Worm (Caenorhabditis elegans) whole organism, L4 larva: ENCODE data around the gene F28C6.8.

Source experiments
- D1046.2 ChIP-seq: fragments of 200-800 bp; sonication (Bioruptor generic); IDR thresholded peaks from 2 replicates; pipeline ENCODE4 v1.3.6; 2022; ENCODE audit warnings: missing genetic modification characterization, missing compliant biosample characterization
- F37D6.2 ChIP-seq: sonication (generic microtip); optimal IDR thresholded peaks from 2 replicates; lab custom pipeline; 2016; ENCODE audit warnings: mild to moderate bottlenecking, missing genetic modification characterization, missing compliant biosample characterization
- R02D3.7 ChIP-seq: fragments of 150-350 bp; sonication (generic microtip); optimal IDR thresholded peaks from 3 replicates; lab custom pipeline; 2014; ENCODE audit warnings: missing biosample characterization, missing genetic modification characterization
- ZK337.2 ChIP-seq: fragments of 200-800 bp; sonication (Bioruptor generic); IDR thresholded peaks from 2 replicates; pipeline ENCODE4 v1.3.6; 2022; ENCODE audit warnings: missing genetic modification reagents, missing genetic modification characterization, missing compliant biosample characterization
- aha-1 ChIP-seq: fragments of 150-350 bp; peaks from one replicate; lab custom pipeline; 2014; ENCODE audit warnings: missing biosample characterization, missing genetic modification characterization
- aly-2 ChIP-seq: sonication (generic microtip); optimal IDR thresholded peaks from 2 replicates; lab custom pipeline; 2018; ENCODE audit warnings: missing biosample characterization, missing genetic modification characterization
- arid-1 ChIP-seq: fragments of 200-800 bp; sonication (Bioruptor generic); conservative IDR thresholded peaks from 2 replicates; pipeline ENCODE4 v1.3.6; 2022; ENCODE audit warnings: missing genetic modification reagents, missing genetic modification characterization, missing compliant biosample characterization
- ceh-62 ChIP-seq: sonication (generic microtip); optimal IDR thresholded peaks from 2 replicates; lab custom pipeline; 2017; ENCODE audit warnings: missing biosample characterization, missing genetic modification characterization
- ces-1 ChIP-seq: fragments of 150-350 bp; sonication (generic microtip); optimal IDR thresholded peaks from 4 replicates; lab custom pipeline; 2014; ENCODE audit warnings: missing biosample characterization, missing genetic modification reagents, missing genetic modification characterization
- daf-12 ChIP-seq: fragments of 150-350 bp; optimal IDR thresholded peaks from 2 replicates; lab custom pipeline; 2014; ENCODE audit warnings: missing biosample characterization, missing genetic modification reagents, missing genetic modification characterization
- daf-19 ChIP-seq: fragments of 200-800 bp; sonication (Bioruptor generic); conservative IDR thresholded peaks from 2 replicates; pipeline ENCODE4 v1.3.6; 2022; ENCODE audit warnings: missing genetic modification characterization, missing compliant biosample characterization
- dmd-6 ChIP-seq: fragments of 200-800 bp; sonication (Bioruptor generic); IDR thresholded peaks from 2 replicates; pipeline ENCODE4 v1.3.6; 2022; ENCODE audit warnings: missing genetic modification reagents, missing genetic modification characterization, missing compliant biosample characterization
- dmd-8 ChIP-seq: fragments of 200-800 bp; sonication (Bioruptor generic); IDR thresholded peaks from 2 replicates; pipeline ENCODE4 v1.3.6; 2022; ENCODE audit warnings: missing genetic modification characterization, missing compliant biosample characterization
- duxl-1 ChIP-seq: sonication (generic microtip); optimal IDR thresholded peaks from 2 replicates; lab custom pipeline; 2016; ENCODE audit warnings: mild to moderate bottlenecking, missing genetic modification characterization, moderate library complexity, missing compliant biosample characterization; ENCODE audit not compliant: poor library complexity
- dve-1 ChIP-seq: sonication (generic microtip); optimal IDR thresholded peaks from 2 replicates; lab custom pipeline; 2017; ENCODE audit warnings: antibody characterized with exemption, mild to moderate bottlenecking, missing genetic modification characterization, missing compliant biosample characterization; ENCODE audit not compliant: insufficient read depth
- fkh-10 ChIP-seq: fragments of 150-350 bp; optimal IDR thresholded peaks from 2 replicates; lab custom pipeline; 2014; ENCODE audit warnings: missing biosample characterization, missing genetic modification reagents, missing genetic modification characterization
- fos-1 ChIP-seq: fragments of 150-350 bp; optimal IDR thresholded peaks from 2 replicates; lab custom pipeline; 2014; ENCODE audit warnings: missing biosample characterization, missing genetic modification characterization
- hlh-11 ChIP-seq: fragments of 200-800 bp; sonication (Bioruptor generic); optimal IDR thresholded peaks from 2 replicates; lab custom pipeline; 2018; ENCODE audit warnings: mild to moderate bottlenecking, missing genetic modification characterization, missing compliant biosample characterization
- hlh-30 ChIP-seq: sonication (generic microtip); optimal IDR thresholded peaks from 2 replicates; lab custom pipeline; 2017; ENCODE audit warnings: antibody characterized with exemption, mild to moderate bottlenecking, missing genetic modification characterization, missing compliant biosample characterization; ENCODE audit not compliant: insufficient read depth
- jun-1 ChIP-seq: fragments of 150-350 bp; optimal IDR thresholded peaks from 2 replicates; lab custom pipeline; 2014; ENCODE audit warnings: missing biosample characterization, missing genetic modification reagents, missing genetic modification characterization
- lim-7 ChIP-seq: fragments of 200-800 bp; sonication (Bioruptor generic); IDR thresholded peaks from 2 replicates; pipeline ENCODE4 v1.3.6; 2022; ENCODE audit warnings: missing genetic modification characterization, missing compliant biosample characterization
- lin-13 ChIP-seq: fragments of 150-350 bp; optimal IDR thresholded peaks from 2 replicates; lab custom pipeline; 2014; ENCODE audit warnings: missing biosample characterization, missing genetic modification reagents, missing genetic modification characterization
- lin-15B ChIP-seq: fragments of 150-350 bp; sonication (generic microtip); optimal IDR thresholded peaks from 3 replicates; lab custom pipeline; 2014; ENCODE audit warnings: missing biosample characterization, missing genetic modification characterization
- lsy-2 ChIP-seq, 2 experiments: fragments of 150-350 bp in 1 of 2; sonication (generic microtip) in 1 of 2; optimal IDR thresholded peaks; 2 replicates each; lab custom pipeline; 2014 to 2017; ENCODE audit warnings: missing biosample characterization in 2 of 2, missing genetic modification characterization in 2 of 2
- madf-5 ChIP-seq, 2 experiments: fragments of 200-800 bp; sonication (Bioruptor generic); IDR thresholded peaks; 2 replicates each; pipeline ENCODE4 v1.3.6; 2022; ENCODE audit warnings: missing compliant biosample characterization in 2 of 2, missing genetic modification characterization in 2 of 2
- mdt-29 ChIP-seq: fragments of 200-800 bp; sonication (Bioruptor generic); IDR thresholded peaks from 2 replicates; pipeline ENCODE4 v1.3.6; 2022; ENCODE audit warnings: missing genetic modification reagents, missing genetic modification characterization, missing compliant biosample characterization
- mxl-3 ChIP-seq: fragments of 200-800 bp; sonication (Bioruptor generic); optimal IDR thresholded peaks from 2 replicates; lab custom pipeline; 2018; ENCODE audit warnings: mild to moderate bottlenecking, missing genetic modification characterization, missing compliant biosample characterization
- nhr-237 ChIP-seq: sonication (generic microtip); optimal IDR thresholded peaks from 2 replicates; lab custom pipeline; 2017; ENCODE audit warnings: missing biosample characterization, missing genetic modification characterization
- nhr-25 ChIP-seq: sonication (generic microtip); optimal IDR thresholded peaks from 2 replicates; lab custom pipeline; 2017; ENCODE audit warnings: missing genetic modification characterization, mild to moderate bottlenecking, missing compliant biosample characterization, antibody characterized with exemption, moderate library complexity, borderline replicate concordance; ENCODE audit not compliant: insufficient read depth
- nhr-28 ChIP-seq: fragments of 150-350 bp; optimal IDR thresholded peaks from 2 replicates; lab custom pipeline; 2014; ENCODE audit warnings: missing biosample characterization, missing genetic modification characterization
- php-3 ChIP-seq: fragments of 200-800 bp; sonication (Bioruptor generic); IDR thresholded peaks from 2 replicates; pipeline ENCODE4 v1.3.6; 2022; ENCODE audit warnings: missing genetic modification reagents, missing genetic modification characterization, missing compliant biosample characterization
- rbr-2 ChIP-seq: sonication (generic microtip); optimal IDR thresholded peaks from 2 replicates; lab custom pipeline; 2016; ENCODE audit warnings: missing genotype, missing genetic modification characterization, missing compliant biosample characterization
- saeg-2 ChIP-seq: fragments of 200-800 bp; sonication (Bioruptor generic); IDR thresholded peaks from 2 replicates; pipeline ENCODE4 v1.3.6; 2022; ENCODE audit warnings: missing genetic modification reagents, missing genetic modification characterization, missing compliant biosample characterization
- spr-1 ChIP-seq: sonication (generic microtip); optimal IDR thresholded peaks from 2 replicates; lab custom pipeline; 2016; ENCODE audit warnings: mild to moderate bottlenecking, missing genetic modification characterization, missing compliant biosample characterization
- unc-62 ChIP-seq, 3 experiments: fragments of 150-350 bp in 1 of 3; sonication (generic microtip); optimal IDR thresholded peaks in 2 of 3; peaks in 1 of 3; 1 replicate in 1 of 3; 2 replicates in 2 of 3; lab custom pipeline; 2014 to 2017; ENCODE audit warnings: missing biosample characterization in 3 of 3, missing genetic modification characterization in 3 of 3, missing genetic modification reagents in 3 of 3, missing genotype in 1 of 3
- zfp-3 ChIP-seq: fragments of 200-800 bp; sonication (Bioruptor generic); conservative IDR thresholded peaks from 2 replicates; pipeline ENCODE4 v1.3.6; 2022; ENCODE audit warnings: missing genetic modification reagents, missing genetic modification characterization, missing compliant biosample characterization
- zip-2 ChIP-seq: fragments of 150-350 bp; optimal IDR thresholded peaks from 2 replicates; lab custom pipeline; 2014; ENCODE audit warnings: missing biosample characterization, missing genetic modification characterization

The F28C6.8 gene

ce11 chrII:8625163-8625562 lies 18.5 kb downstream of the F28C6.8 start, which contains the start of gene sptf-2 (continued):
- no peak for TF ChIP-seq ZK337.2 (GFP tag; lab: Robert Waterston, UW)

- TF ChIP-seq unc-62 (GFP tag; optimal IDR thresholded peaks at IDR 0.05 in 1 of 2; lab: Kevin White, UChicago) (peak in 1 of 2 experiments; percentile 78), unc-62 (tag; optimal IDR thresholded peaks at IDR 0.05; lab: Kevin White, UChicago) (no peak), hlh-30 (tag; lab: Kevin White, UChicago) (no peak)
Observed at ce11 chrII:8626598-8626997, 19.9 kb downstream of the F28C6.8 start.

- peak; percentile 93 for TF ChIP-seq aha-1 (tag; lab: Kevin White, UChicago)
- no peak for TF ChIP-seq aly-2 (tag; lab: Kevin White, UChicago)
Observed at ce11 chrII:8627907-8628306, 21.3 kb downstream of the F28C6.8 start.

- TF ChIP-seq dmd-8 (GFP tag; lab: Robert Waterston, UW) (no peak), hlh-30 (tag; lab: Kevin White, UChicago) (peak; percentile 45), nhr-28 (peak; percentile 16), php-3 (GFP tag; lab: Robert Waterston, UW) (no peak), mxl-3 (GFP tag; lab: Kevin White, UChicago) (peak; percentile 5)
Observed at ce11 chrII:8630088-8630487, 23.4 kb downstream of the F28C6.8 start, which contains the start of gene T22C8.6. Gene T22C8.6 (minus strand): TSS chrII:8630281.

ce11 chrII:8631766-8632165 lies 25.1 kb downstream of the F28C6.8 start:
- 0 out of 2 replicates have a peak, but pooled peaks have one; percentile 13 for TF ChIP-seq arid-1
- TF ChIP-seq hlh-11 (tag; lab: Kevin White, UChicago): no peak
- TF ChIP-seq fos-1 (tag; lab: Kevin White, UChicago): no peak
- 0 out of 2 replicates have a peak, but pooled peaks have one; percentile 30 for TF ChIP-seq lim-7 (GFP tag; lab: Robert Waterston, UW)

- TF ChIP-seq R02D3.7 (tag; lab: Kevin White, UChicago): no peak
- TF ChIP-seq arid-1: no peak
- no peak for TF ChIP-seq lsy-2 (tag; optimal IDR thresholded peaks at IDR 0.05; lab: Kevin White, UChicago)
- no peak for TF ChIP-seq saeg-2 (GFP tag; lab: Robert Waterston, UW)
- TF ChIP-seq D1046.2 (GFP tag; lab: Robert Waterston, UW): no peak
- no peak for TF ChIP-seq fkh-10 (GFP tag; lab: Kevin White, UChicago)
- TF ChIP-seq zip-2 (tag; lab: Kevin White, UChicago): no peak
- TF ChIP-seq zfp-3 (GFP tag; lab: Robert Waterston, UW): no peak
- TF ChIP-seq lin-15B: no peak
- no peak for TF ChIP-seq aha-1 (tag; lab: Kevin White, UChicago)
- no peak for TF ChIP-seq ces-1 (GFP tag; lab: Kevin White, UChicago)
- TF ChIP-seq madf-5 (GFP tag; IDR thresholded peaks at IDR 0.05; lab: Robert Waterston, UW): no peak
- TF ChIP-seq hlh-30 (tag; lab: Kevin White, UChicago): no peak
- no peak for TF ChIP-seq dmd-6 (GFP tag; lab: Robert Waterston, UW)
- no peak for TF ChIP-seq duxl-1 (tag; lab: Kevin White, UChicago)
- TF ChIP-seq dmd-8 (GFP tag; lab: Robert Waterston, UW): no peak
- no peak for TF ChIP-seq spr-1 (tag; lab: Kevin White, UChicago)
- TF ChIP-seq lin-13 (GFP tag; lab: Kevin White, UChicago): no peak
- no peak for TF ChIP-seq jun-1 (tag; lab: Kevin White, UChicago)
Observed at ce11 chrII:8634386-8634785, 27.7 kb downstream of the F28C6.8 start, which contains the start of gene cutl-12. Gene cutl-12 (minus strand): TSS chrII:8634486.

- no peak for TF ChIP-seq rbr-2 (tag; lab: Kevin White, UChicago)
- no peak for TF ChIP-seq ceh-62
- no peak for TF ChIP-seq nhr-237
- TF ChIP-seq lin-15B: no peak
- TF ChIP-seq F37D6.2: no peak
- no peak for TF ChIP-seq arid-1
- TF ChIP-seq zfp-3 (GFP tag; lab: Robert Waterston, UW): no peak
- TF ChIP-seq dve-1 (tag; lab: Kevin White, UChicago): no peak
- no peak for TF ChIP-seq daf-19 (GFP tag; lab: Robert Waterston, UW)
- no peak for TF ChIP-seq mdt-29
- no peak for TF ChIP-seq nhr-25
- TF ChIP-seq daf-12: no peak
- TF ChIP-seq, all 104 proteins: peak for 0
Observed at ce11 chrII:8637615-8638014, 31.0 kb downstream of the F28C6.8 start, which contains the start of gene vab-9. Gene vab-9 (minus strand): TSS chrII:8637715.
